Worm (Caenorhabditis elegans): ENCODE results near the gene srr-9.

srr-9 gene

DNA sequence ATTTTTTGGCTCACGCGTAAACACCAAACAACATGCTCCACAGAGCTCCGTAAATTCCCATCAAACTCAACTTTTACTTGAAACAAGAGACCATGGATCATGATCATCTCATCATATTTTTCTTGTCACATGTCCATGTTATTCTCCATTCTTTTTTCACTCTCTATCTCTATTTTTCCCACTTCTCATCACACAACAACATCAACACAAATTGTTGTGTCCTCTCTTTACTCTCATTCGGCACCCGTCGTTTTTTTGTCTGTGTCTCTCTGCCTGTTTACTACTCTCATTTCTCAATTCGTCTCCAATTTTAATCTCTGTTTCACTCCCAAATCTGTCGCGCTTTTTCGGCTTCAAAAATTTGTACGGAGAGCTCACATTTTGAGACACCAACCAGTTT lies 21.5 kb downstream of the srr-9 start:
- TF ChIP-seq ces-1 (GFP tag; optimal IDR thresholded peaks at IDR 0.05), result no peak
- no peak for TF ChIP-seq nhr-237 (tag; optimal IDR thresholded peaks at IDR 0.05)
- TF ChIP-seq zag-1 (tag; optimal IDR thresholded peaks at IDR 0.05), result no peak
- TF ChIP-seq fkh-10 (GFP tag; optimal IDR thresholded peaks at IDR 0.05), result peak; percentile 2
- peak; percentile 76 for TF ChIP-seq nhr-28 (tag; optimal IDR thresholded peaks at IDR 0.05)
- TF ChIP-seq hif-1 (tag; optimal IDR thresholded peaks at IDR 0.05), result no peak
- peak; percentile 52 for TF ChIP-seq rbr-2 (tag; optimal IDR thresholded peaks at IDR 0.05)
- TF ChIP-seq mdl-1 (tag; optimal IDR thresholded peaks at IDR 0.05), result peak in 1 of 2 experiments; percentile 86
- no peak for TF ChIP-seq lin-15B (tag; optimal IDR thresholded peaks at IDR 0.05)
- no peak for TF ChIP-seq ztf-11 (tag; optimal IDR thresholded peaks at IDR 0.05)
- no peak for TF ChIP-seq egl-27 (tag; optimal IDR thresholded peaks at IDR 0.05)
- TF ChIP-seq egl-43 (GFP tag; IDR thresholded peaks at IDR 0.05), result no peak
- TF ChIP-seq daf-16 (GFP tag; optimal IDR thresholded peaks at IDR 0.05), result peak in 1 of 2 experiments; percentile 92
- TF ChIP-seq daf-16 (tag; optimal IDR thresholded peaks at IDR 0.05), result peak; percentile 87
- TF ChIP-seq spr-3 (GFP tag; optimal IDR thresholded peaks at IDR 0.05), result no peak
- TF ChIP-seq nhr-25 (tag; optimal IDR thresholded peaks at IDR 0.05; ENCODE audit: borderline replicate concordance, insufficient read depth), result no peak
- TF ChIP-seq ceh-82 (tag; optimal IDR thresholded peaks at IDR 0.05), result no peak
- no peak for TF ChIP-seq nhr-76 (tag; optimal IDR thresholded peaks at IDR 0.05)
- TF ChIP-seq lsy-2 (tag; optimal IDR thresholded peaks at IDR 0.05), result peak in 1 of 2 experiments; percentile 52
- TF ChIP-seq pha-4 (GFP tag; IDR thresholded peaks at IDR 0.05), result no peak
- TF ChIP-seq pha-4 (tag; optimal IDR thresholded peaks at IDR 0.05), result no peak
- no peak for TF ChIP-seq nhr-102 (tag; optimal IDR thresholded peaks at IDR 0.05)
- no peak for TF ChIP-seq madf-9 (GFP tag; conservative IDR thresholded peaks at IDR 0.05)
- TF ChIP-seq lim-7 (GFP tag; IDR thresholded peaks at IDR 0.05), result no peak
- no peak for TF ChIP-seq Y5F2A.4 (GFP tag; optimal IDR thresholded peaks at IDR 0.05)
- no peak for TF ChIP-seq ZK546.5 (tag; optimal IDR thresholded peaks at IDR 0.05)
- TF ChIP-seq nhr-6 (tag; optimal IDR thresholded peaks at IDR 0.05), result no peak
- no peak for TF ChIP-seq D1046.2 (GFP tag; IDR thresholded peaks at IDR 0.05)
- no peak for TF ChIP-seq lin-13 (GFP tag; optimal IDR thresholded peaks at IDR 0.05)
- TF ChIP-seq tra-1 (GFP tag; IDR thresholded peaks at IDR 0.05), result no peak
- no peak for TF ChIP-seq ceh-32 (tag; optimal IDR thresholded peaks at IDR 0.05; ENCODE audit: poor library complexity)
- no peak for TF ChIP-seq nhr-111 (GFP tag; optimal IDR thresholded peaks at IDR 0.05)
- no peak for TF ChIP-seq nhr-42 (GFP tag; IDR thresholded peaks at IDR 0.05)
- no peak for TF ChIP-seq mes-2 (tag; optimal IDR thresholded peaks at IDR 0.05; ENCODE audit: poor library complexity, severe bottlenecking)
- no peak for TF ChIP-seq Y75B8A.6 (GFP tag; IDR thresholded peaks at IDR 0.05)
- no peak for TF ChIP-seq unc-130 (GFP tag; optimal IDR thresholded peaks at IDR 0.05)
- no peak for TF ChIP-seq aly-2 (tag; optimal IDR thresholded peaks at IDR 0.05)
- no peak for TF ChIP-seq ztf-7 (tag; optimal IDR thresholded peaks at IDR 0.05)
- TF ChIP-seq mxl-2 (GFP tag; conservative IDR thresholded peaks at IDR 0.05), result no peak
- TF ChIP-seq dpl-1 (GFP tag; optimal IDR thresholded peaks at IDR 0.05), result peak; percentile 17
- TF ChIP-seq zfp-3 (GFP tag; conservative IDR thresholded peaks at IDR 0.05), result no peak
- no peak for TF ChIP-seq lir-3 (tag; optimal IDR thresholded peaks at IDR 0.05)
- no peak for TF ChIP-seq gei-8 (GFP tag; optimal IDR thresholded peaks at IDR 0.05)
- TF ChIP-seq tag-97 (GFP tag; IDR thresholded peaks at IDR 0.05), result no peak
- no peak for TF ChIP-seq dmd-9 (GFP tag; IDR thresholded peaks at IDR 0.05)
- peak in 1 of 2 experiments; percentile 99 for TF ChIP-seq unc-62 (GFP tag; optimal IDR thresholded peaks at IDR 0.05 in 1 of 2)
- TF ChIP-seq unc-62 (tag; optimal IDR thresholded peaks at IDR 0.05), result no peak
- no peak for TF ChIP-seq F44E2.7 (GFP tag; IDR thresholded peaks at IDR 0.05)
- no peak for TF ChIP-seq lin-39 (tag; optimal IDR thresholded peaks at IDR 0.05)
- no peak for TF ChIP-seq jun-1 (tag; optimal IDR thresholded peaks at IDR 0.05)
- TF ChIP-seq hlh-11 (tag; optimal IDR thresholded peaks at IDR 0.05), result peak; percentile 61
- no peak for TF ChIP-seq daf-19 (GFP tag; conservative IDR thresholded peaks at IDR 0.05)
- TF ChIP-seq fos-1 (tag; optimal IDR thresholded peaks at IDR 0.05), result no peak

Measured in whole organism, L4 larva.